Fruit fly (Drosophila melanogaster): ENCODE results near the gene Orc5.

- TF ChIP-seq woc (GFP tag; optimal IDR thresholded peaks at IDR 0.05) (no peak), dl (GFP tag; optimal IDR thresholded peaks at IDR 0.05; ENCODE audit: insufficient read depth in 1 of 2, partially characterized antibody in 2 of 2) (no peak), tai (GFP tag; optimal IDR thresholded peaks at IDR 0.05) (no peak), Myc (optimal IDR thresholded peaks at IDR 0.05) (no peak), GATAd (GFP tag; optimal IDR thresholded peaks at IDR 0.05) (no peak), CG32264 (GFP tag; optimal IDR thresholded peaks at IDR 0.05) (no peak), psq (GFP tag; optimal IDR thresholded peaks at IDR 0.05) (peak; percentile 17), N (GFP tag; optimal IDR thresholded peaks at IDR 0.05) (no peak), Jra (GFP tag; optimal IDR thresholded peaks at IDR 0.05) (no peak), br (GFP tag; optimal IDR thresholded peaks at IDR 0.05) (no peak), Abd-B (GFP tag; optimal IDR thresholded peaks at IDR 0.05) (no peak), CG9705 (GFP tag; optimal IDR thresholded peaks at IDR 0.05) (no peak), Dfd (GFP tag; optimal IDR thresholded peaks at IDR 0.05) (no peak)
These were observed 7.9 kb downstream of the Orc5 start for dm6 chr2L:13837579-13837978.
